Fruit fly (Drosophila melanogaster) whole organism, embryonic: ENCODE results near the gene bin.
A peak's percentile ranks its signal among the peaks of the same experiment; 100 is the strongest.

ENCODE experiments used
- ATbp ChIP-seq: fragments of 200-800 bp; sonication (Bioruptor generic); optimal IDR thresholded peaks from 2 replicates; lab custom pipeline; 2017; ENCODE audit warnings: missing biosample characterization, mild to moderate bottlenecking, missing genetic modification characterization, missing genetic modification reagents
- CG11456 ChIP-seq: fragments of 200-800 bp; sonication (Bioruptor generic); IDR thresholded peaks from 3 replicates; pipeline ENCODE4 v1.3.6; 2022; ENCODE audit warnings: missing biosample characterization, missing genetic modification characterization
- CG12744 ChIP-seq: fragments of 200-800 bp; sonication (Bioruptor generic); optimal IDR thresholded peaks from 2 replicates; lab custom pipeline; 2016; ENCODE audit warnings: missing biosample characterization, missing genetic modification characterization
- CG15601 ChIP-seq: fragments of 200-800 bp; sonication (Bioruptor generic); optimal IDR thresholded peaks from 3 replicates; lab custom pipeline; 2019; ENCODE audit warnings: missing biosample characterization, mild to moderate bottlenecking, missing genetic modification characterization, moderate library complexity
- CG17361 ChIP-seq: fragments of 200-800 bp; sonication (Bioruptor generic); IDR thresholded peaks from 3 replicates; pipeline ENCODE4 v1.3.6; 2022; ENCODE audit warnings: missing biosample characterization, missing genetic modification characterization
- CG18476 ChIP-seq: fragments of 200-800 bp; sonication (Bioruptor generic); optimal IDR thresholded peaks from 2 replicates; lab custom pipeline; 2016; ENCODE audit warnings: missing biosample characterization, mild to moderate bottlenecking, missing genetic modification characterization
- CG18619 ChIP-seq: fragments of 200-800 bp; sonication (Bioruptor generic); optimal IDR thresholded peaks from 3 replicates; lab custom pipeline; 2017; ENCODE audit warnings: missing biosample characterization, mild to moderate bottlenecking, missing genetic modification characterization
- CG2202 ChIP-seq: fragments of 200-800 bp; sonication (Bioruptor generic); optimal IDR thresholded peaks from 2 replicates; lab custom pipeline; 2018; ENCODE audit warnings: missing biosample characterization, mild to moderate bottlenecking, missing genetic modification characterization
- CG33213 ChIP-seq: fragments of 200-800 bp; sonication (Bioruptor generic); optimal IDR thresholded peaks from 3 replicates; lab custom pipeline; 2016; ENCODE audit warnings: missing biosample characterization, missing genetic modification characterization
- CG3726 ChIP-seq: fragments of 200-800 bp; sonication (Bioruptor generic); IDR thresholded peaks from 3 replicates; pipeline ENCODE4, ENCODE4 v1.3.6; 2022; ENCODE audit warnings: missing biosample characterization, missing genetic modification characterization
- CG4730 ChIP-seq: fragments of 200-800 bp; sonication (Bioruptor generic); IDR thresholded peaks from 2 replicates; pipeline ENCODE4 v1.3.6; 2022; ENCODE audit warnings: missing biosample characterization, missing genetic modification characterization
- CG6683 ChIP-seq: fragments of 200-800 bp; sonication (Bioruptor generic); optimal IDR thresholded peaks from 2 replicates; lab custom pipeline; 2017; ENCODE audit warnings: missing biosample characterization, mild to moderate bottlenecking, missing genetic modification characterization, missing genetic modification reagents
- CG6854 ChIP-seq: fragments of 200-800 bp; sonication (Bioruptor generic); optimal IDR thresholded peaks from 3 replicates; lab custom pipeline; 2017; ENCODE audit warnings: missing biosample characterization, mild to moderate bottlenecking, missing genetic modification characterization
- CG7745 ChIP-seq: fragments of 200-800 bp; sonication (Bioruptor generic); optimal IDR thresholded peaks from 2 replicates; lab custom pipeline; 2018; ENCODE audit warnings: missing biosample characterization, mild to moderate bottlenecking, missing genetic modification characterization, moderate library complexity
- CG7839 ChIP-seq: fragments of 200-800 bp; sonication (Bioruptor generic); optimal IDR thresholded peaks from 3 replicates; lab custom pipeline; 2018; ENCODE audit warnings: missing biosample characterization, mild to moderate bottlenecking, missing genetic modification characterization, moderate library complexity
- CG8478 ChIP-seq: fragments of >200 bp; optimal IDR thresholded peaks from 2 replicates; lab custom pipeline; 2018
- Dad ChIP-seq: fragments of 200-800 bp; sonication (Bioruptor generic); optimal IDR thresholded peaks from 3 replicates; lab custom pipeline; 2016; ENCODE audit warnings: missing biosample characterization, missing genetic modification characterization
- Eip74EF ChIP-seq, 2 experiments: fragments of 200-800 bp in 1 of 2; fragments of >200 bp in 1 of 2; sonication (Bioruptor generic) in 1 of 2; optimal IDR thresholded peaks; 2 replicates each; lab custom pipeline; 2017 to 2019; ENCODE audit warnings: missing biosample characterization in 2 of 2, missing genetic modification characterization in 2 of 2, mild to moderate bottlenecking in 1 of 2, moderate library complexity in 1 of 2
- H15 ChIP-seq: fragments of 200-800 bp; sonication (Bioruptor generic); IDR thresholded peaks from 3 replicates; pipeline ENCODE4 v1.3.6; 2022; ENCODE audit warnings: missing biosample characterization, missing genetic modification characterization
- Hr51 ChIP-seq, 2 experiments: fragments of 200-800 bp; sonication (Bioruptor generic); optimal IDR thresholded peaks; 2 replicates in 1 of 2; 3 replicates in 1 of 2; lab custom pipeline; 2016 to 2018; ENCODE audit warnings: missing biosample characterization in 2 of 2, missing genetic modification characterization in 2 of 2, mild to moderate bottlenecking in 1 of 2, moderate library complexity in 1 of 2
- Hsf ChIP-seq: fragments of 200-800 bp; sonication (Bioruptor generic); optimal IDR thresholded peaks from 3 replicates; lab custom pipeline; 2016; ENCODE audit warnings: missing biosample characterization, missing genetic modification characterization
- Lpt ChIP-seq: fragments of >200 bp; optimal IDR thresholded peaks from 2 replicates; lab custom pipeline; 2018; ENCODE audit warnings: missing biosample characterization, missing genetic modification characterization
- Oli ChIP-seq: fragments of 200-800 bp; sonication (Bioruptor generic); optimal IDR thresholded peaks from 2 replicates; lab custom pipeline; 2018; ENCODE audit warnings: missing biosample characterization, mild to moderate bottlenecking, missing genetic modification characterization, moderate library complexity
- Sox102F ChIP-seq: fragments of 200-800 bp; sonication (Bioruptor generic); optimal IDR thresholded peaks from 2 replicates; lab custom pipeline; 2018; ENCODE audit warnings: missing biosample characterization, mild to moderate bottlenecking, missing genetic modification characterization, moderate library complexity
- Stat92E ChIP-seq, 3 experiments: fragments of >200 bp in 2 of 3; fragments of 200-800 bp in 1 of 3; sonication (Bioruptor generic) in 1 of 3; optimal IDR thresholded peaks; 2 replicates each; lab custom pipeline; 2017 to 2019; ENCODE audit warnings: missing biosample characterization in 3 of 3, missing genetic modification characterization in 3 of 3, mild to moderate bottlenecking in 1 of 3, moderate library complexity in 1 of 3
- Tbp ChIP-seq: fragments of >200 bp; optimal IDR thresholded peaks from 2 replicates; lab custom pipeline; 2018; ENCODE audit warnings: missing biosample characterization, missing genetic modification characterization
- Vsx1 ChIP-seq: fragments of 200-800 bp; sonication (Bioruptor generic); optimal IDR thresholded peaks from 2 replicates; lab custom pipeline; 2017; ENCODE audit warnings: missing biosample characterization, mild to moderate bottlenecking, missing genetic modification characterization, missing genetic modification reagents
- az2 ChIP-seq: fragments of 200-800 bp; sonication (Bioruptor generic); optimal IDR thresholded peaks from 3 replicates; lab custom pipeline; 2016; ENCODE audit warnings: missing biosample characterization, missing genetic modification characterization
- da ChIP-seq: fragments of 200-800 bp; sonication (Bioruptor generic); optimal IDR thresholded peaks from 2 replicates; lab custom pipeline; 2016; ENCODE audit warnings: missing biosample characterization, missing genetic modification characterization
- dmrt99B ChIP-seq: fragments of 200-800 bp; sonication (Bioruptor generic); optimal IDR thresholded peaks from 2 replicates; lab custom pipeline; 2018; ENCODE audit warnings: missing biosample characterization, mild to moderate bottlenecking, missing genetic modification characterization, moderate library complexity
- esg ChIP-seq: fragments of 200-800 bp; sonication (Bioruptor generic); conservative IDR thresholded peaks from 2 replicates; pipeline ENCODE4 v1.3.6; 2022; ENCODE audit warnings: missing biosample characterization, missing genetic modification characterization
- fd102C ChIP-seq: fragments of 200-800 bp; sonication (Bioruptor generic); optimal IDR thresholded peaks from 2 replicates; lab custom pipeline; 2018; ENCODE audit warnings: missing biosample characterization, mild to moderate bottlenecking, missing genetic modification characterization, moderate library complexity
- fd3F ChIP-seq: fragments of 200-800 bp; sonication (Bioruptor generic); optimal IDR thresholded peaks from 2 replicates; lab custom pipeline; 2018; ENCODE audit warnings: missing biosample characterization, mild to moderate bottlenecking, missing genetic modification characterization, moderate library complexity
- fd64A ChIP-seq: fragments of 200-800 bp; sonication (Bioruptor generic); optimal IDR thresholded peaks from 3 replicates; lab custom pipeline; 2018; ENCODE audit warnings: missing biosample characterization, mild to moderate bottlenecking, missing genetic modification characterization
- gcm ChIP-seq: fragments of 200-800 bp; sonication (Bioruptor generic); optimal IDR thresholded peaks from 2 replicates; lab custom pipeline; 2019; ENCODE audit warnings: missing biosample characterization, mild to moderate bottlenecking, missing genetic modification characterization, moderate library complexity
- gem ChIP-seq: fragments of 200-800 bp; sonication (Bioruptor generic); optimal IDR thresholded peaks from 2 replicates; lab custom pipeline; 2019; ENCODE audit warnings: missing biosample characterization, mild to moderate bottlenecking, missing genetic modification characterization, moderate library complexity
- gsb-n ChIP-seq: fragments of 200-800 bp; sonication (Bioruptor generic); optimal IDR thresholded peaks from 3 replicates; lab custom pipeline; 2018; ENCODE audit warnings: missing biosample characterization, mild to moderate bottlenecking, missing genetic modification characterization
- gt ChIP-seq: fragments of 200-800 bp; sonication (Bioruptor generic); IDR thresholded peaks from 2 replicates; pipeline ENCODE4 v1.3.6; 2022; ENCODE audit warnings: missing biosample characterization, missing genetic modification characterization
- hb ChIP-seq: fragments of 200-800 bp; sonication (Bioruptor generic); IDR thresholded peaks from 3 replicates; pipeline ENCODE4 v1.3.6; 2022; ENCODE audit warnings: missing biosample characterization, missing genetic modification characterization; ENCODE audit not compliant: partially characterized antibody
- jumu ChIP-seq: fragments of 200-800 bp; sonication (Bioruptor generic); optimal IDR thresholded peaks from 3 replicates; lab custom pipeline; 2016; ENCODE audit warnings: missing biosample characterization, missing genetic modification characterization
- lbe ChIP-seq: fragments of 200-800 bp; sonication (Bioruptor generic); optimal IDR thresholded peaks from 2 replicates; lab custom pipeline; 2016; ENCODE audit warnings: missing biosample characterization, mild to moderate bottlenecking, missing genetic modification characterization
- mam ChIP-seq: fragments of 200-800 bp; sonication (Bioruptor generic); optimal IDR thresholded peaks from 3 replicates; lab custom pipeline; 2016; ENCODE audit warnings: missing biosample characterization, missing genetic modification characterization
- oc ChIP-seq: fragments of 200-800 bp; sonication (Bioruptor generic); optimal IDR thresholded peaks from 2 replicates; lab custom pipeline; 2018; ENCODE audit warnings: missing biosample characterization, mild to moderate bottlenecking, missing genetic modification characterization, moderate library complexity
- pb ChIP-seq: fragments of 200-800 bp; sonication (Bioruptor generic); optimal IDR thresholded peaks from 3 replicates; lab custom pipeline; 2016; ENCODE audit warnings: missing biosample characterization, missing genetic modification characterization
- phol ChIP-seq: fragments of 200-800 bp; sonication (Bioruptor generic); optimal IDR thresholded peaks from 3 replicates; lab custom pipeline; 2018; ENCODE audit warnings: missing biosample characterization, mild to moderate bottlenecking, missing genetic modification characterization, moderate library complexity
- pnt ChIP-seq: fragments of 200-800 bp; sonication (Bioruptor generic); optimal IDR thresholded peaks from 3 replicates; lab custom pipeline; 2016; ENCODE audit warnings: missing biosample characterization, missing genetic modification characterization
- psq ChIP-seq: fragments of 200-800 bp; sonication (Bioruptor generic); optimal IDR thresholded peaks from 2 replicates; lab custom pipeline; 2017; ENCODE audit warnings: missing biosample characterization, missing genetic modification characterization
- row ChIP-seq: fragments of 200-800 bp; sonication (Bioruptor generic); IDR thresholded peaks from 3 replicates; pipeline ENCODE4 v1.3.6; 2022; ENCODE audit warnings: missing biosample characterization, missing genetic modification characterization
- seq ChIP-seq: fragments of 200-800 bp; sonication (Bioruptor generic); IDR thresholded peaks from 2 replicates; pipeline ENCODE4 v1.3.6; 2022; ENCODE audit warnings: missing biosample characterization, missing genetic modification characterization
- sr ChIP-seq: fragments of 200-800 bp; sonication (Bioruptor generic); IDR thresholded peaks from 3 replicates; pipeline ENCODE4 v1.3.6; 2022; ENCODE audit warnings: missing biosample characterization, missing genetic modification characterization
- tna ChIP-seq: fragments of 200-800 bp; sonication (Bioruptor generic); IDR thresholded peaks from 2 replicates; pipeline ENCODE4 v1.3.6; 2022; ENCODE audit warnings: missing biosample characterization, missing genetic modification characterization; ENCODE audit not compliant: partially characterized antibody

Gene bin

DNA sequence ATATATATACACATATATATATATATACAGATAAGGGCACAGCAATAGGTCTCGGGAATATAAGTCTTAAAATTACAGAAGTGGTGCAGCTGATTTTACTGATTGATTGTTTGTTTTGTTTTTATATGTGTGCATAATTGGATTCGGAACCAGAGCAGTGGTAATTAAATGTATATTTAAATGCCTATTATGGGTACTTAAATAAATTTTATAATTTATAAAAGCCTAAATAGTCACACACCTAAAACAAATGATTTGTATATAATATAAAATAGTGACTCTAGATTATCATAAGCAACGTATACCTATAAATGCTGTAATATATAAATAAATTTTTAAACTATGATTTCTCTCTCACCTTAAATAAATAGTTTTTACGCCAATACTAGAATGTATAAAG is 19.0 kb downstream of the bin start (continued):
- TF ChIP-seq mam (GFP tag; lab: Kevin White, UChicago) = no peak
- no peak for TF ChIP-seq gcm (GFP tag; lab: Kevin White, UChicago)
- no peak for TF ChIP-seq ATbp
- peak; percentile 33 for TF ChIP-seq gem
- peak; percentile 54 for TF ChIP-seq dmrt99B (tag; lab: Kevin White, UChicago)
- TF ChIP-seq da (GFP tag; lab: Kevin White, UChicago) = no peak
- TF ChIP-seq CG3726 (GFP tag; lab: Robert Waterston, UW) = no peak
- TF ChIP-seq pnt = no peak
- no peak for TF ChIP-seq pb (GFP tag; lab: Kevin White, UChicago)
- no peak for TF ChIP-seq CG8478 (lab: Kevin White, UChicago)
- TF ChIP-seq CG18619 (GFP tag; lab: Kevin White, UChicago) = no peak
- TF ChIP-seq Dad (GFP tag; lab: Kevin White, UChicago) = no peak
- TF ChIP-seq esg (GFP tag; lab: Robert Waterston, UW) = no peak
- TF ChIP-seq Tbp = no peak
- TF ChIP-seq Sox102F (GFP tag; lab: Kevin White, UChicago) = peak; percentile 30
- no peak for TF ChIP-seq lbe (GFP tag; lab: Kevin White, UChicago)
- no peak for TF ChIP-seq CG7745 (tag; lab: Kevin White, UChicago)
- no peak for TF ChIP-seq psq (GFP tag; lab: Kevin White, UChicago)
- no peak for TF ChIP-seq fd64A (GFP tag; lab: Kevin White, UChicago)
- TF ChIP-seq CG17361 (GFP tag; lab: Robert Waterston, UW) = peak; percentile 77; the same call in 2 of the 3 replicates
- TF ChIP-seq hb (GFP tag; lab: Robert Waterston, UW) = no peak
- no peak for TF ChIP-seq az2
- no peak for TF ChIP-seq CG2202 (tag; lab: Kevin White, UChicago)
- TF ChIP-seq Vsx1 (GFP tag; lab: Kevin White, UChicago) = no peak
- no peak for TF ChIP-seq gsb-n (tag; lab: Kevin White, UChicago)
- no peak for TF ChIP-seq tna (GFP tag; lab: Robert Waterston, UW)
- no peak for TF ChIP-seq fd3F
- TF ChIP-seq Oli (tag; lab: Kevin White, UChicago) = peak; percentile 32
- peak in 1 of 2 experiments; percentile 21 for TF ChIP-seq Hr51 (GFP tag; optimal IDR thresholded peaks at IDR 0.05; lab: Kevin White, UChicago)
- TF ChIP-seq oc = no peak
- no peak for TF ChIP-seq Eip74EF (GFP tag; optimal IDR thresholded peaks at IDR 0.05; lab: Kevin White, UChicago)
- TF ChIP-seq Hsf = no peak
- no peak for TF ChIP-seq Stat92E (GFP tag; optimal IDR thresholded peaks at IDR 0.05; lab: Kevin White, UChicago)
- no peak for TF ChIP-seq fd102C (GFP tag; lab: Kevin White, UChicago)
- no peak for TF ChIP-seq H15 (GFP tag; lab: Robert Waterston, UW)
- TF ChIP-seq CG15601 (tag; lab: Kevin White, UChicago) = no peak
- no peak for TF ChIP-seq CG33213 (GFP tag; lab: Kevin White, UChicago)
- no peak for TF ChIP-seq CG18476 (GFP tag; lab: Kevin White, UChicago)
- no peak for TF ChIP-seq jumu (GFP tag; lab: Kevin White, UChicago)
- TF ChIP-seq phol = peak; percentile 51
- peak; percentile 41 for TF ChIP-seq CG7839 (tag; lab: Kevin White, UChicago)
- TF ChIP-seq gt (GFP tag; lab: Robert Waterston, UW) = no peak
- no peak for TF ChIP-seq seq
- TF ChIP-seq CG11456 (GFP tag; lab: Robert Waterston, UW) = no peak
- no peak for TF ChIP-seq CG4730 (GFP tag; lab: Robert Waterston, UW)
- TF ChIP-seq sr (GFP tag; lab: Robert Waterston, UW) = no peak
- no peak for TF ChIP-seq row (GFP tag; lab: Robert Waterston, UW)
- no peak for TF ChIP-seq CG6854 (GFP tag; lab: Kevin White, UChicago)
- no peak for TF ChIP-seq Lpt
- no peak for TF ChIP-seq CG12744 (GFP tag; lab: Kevin White, UChicago)
- no peak for TF ChIP-seq CG6683 (GFP tag; lab: Kevin White, UChicago)
